Fruit fly (Drosophila melanogaster) whole organism, embryonic: ENCODE data around the gene yellow-b.

ENCODE experiments used
- Adf1 ChIP-seq: fragments of 200-800 bp; sonication (Bioruptor generic); IDR thresholded peaks from 2 replicates; pipeline ENCODE4 v1.3.6; 2022; ENCODE audit warnings: missing biosample characterization, missing genetic modification characterization
- Atf3 ChIP-seq: fragments of 200-800 bp; sonication (Bioruptor generic); optimal IDR thresholded peaks from 3 replicates; lab custom pipeline; 2016; ENCODE audit warnings: missing biosample characterization, missing genetic modification characterization
- B-H2 ChIP-seq: fragments of 200-800 bp; sonication (Bioruptor generic); optimal IDR thresholded peaks from 2 replicates; lab custom pipeline; 2018; ENCODE audit warnings: missing biosample characterization, mild to moderate bottlenecking, missing genetic modification characterization
- CG10147 ChIP-seq: fragments of 200-800 bp; sonication (Bioruptor generic); optimal IDR thresholded peaks from 2 replicates; lab custom pipeline; 2019; ENCODE audit warnings: missing biosample characterization, mild to moderate bottlenecking, missing genetic modification characterization, moderate library complexity
- CG10959 ChIP-seq: fragments of 200-800 bp; sonication (Bioruptor generic); IDR thresholded peaks from 2 replicates; pipeline ENCODE4 v1.3.6; 2022; ENCODE audit warnings: missing biosample characterization, missing genetic modification characterization
- CG12236 ChIP-seq: fragments of 200-800 bp; sonication (Bioruptor generic); optimal IDR thresholded peaks from 2 replicates; lab custom pipeline; 2016; ENCODE audit warnings: missing biosample characterization, missing genetic modification characterization
- CG12769 ChIP-seq: fragments of 200-800 bp; sonication (Bioruptor generic); optimal IDR thresholded peaks from 2 replicates; lab custom pipeline; 2019; ENCODE audit warnings: missing biosample characterization, mild to moderate bottlenecking, missing genetic modification characterization, moderate library complexity
- CG14014 ChIP-seq: fragments of 200-800 bp; sonication (Bioruptor generic); IDR thresholded peaks from 2 replicates; pipeline ENCODE4 v1.3.6; 2022; ENCODE audit warnings: missing biosample characterization, missing genetic modification characterization
- CG15601 ChIP-seq: fragments of 200-800 bp; sonication (Bioruptor generic); optimal IDR thresholded peaks from 3 replicates; lab custom pipeline; 2019; ENCODE audit warnings: missing biosample characterization, mild to moderate bottlenecking, missing genetic modification characterization, moderate library complexity
- CG16815 ChIP-seq: fragments of 200-800 bp; sonication (Bioruptor generic); optimal IDR thresholded peaks from 3 replicates; lab custom pipeline; 2017; ENCODE audit warnings: missing biosample characterization, mild to moderate bottlenecking, missing genetic modification characterization
- CG17385 ChIP-seq: fragments of 200-800 bp; sonication (Bioruptor generic); optimal IDR thresholded peaks from 3 replicates; lab custom pipeline; 2018; ENCODE audit warnings: missing biosample characterization, mild to moderate bottlenecking, missing genetic modification characterization
- CG1832 ChIP-seq: fragments of 200-800 bp; sonication (Bioruptor generic); optimal IDR thresholded peaks from 2 replicates; lab custom pipeline; 2017; ENCODE audit warnings: missing biosample characterization, mild to moderate bottlenecking, missing genetic modification characterization, inconsistent platforms
- CG18619 ChIP-seq: fragments of 200-800 bp; sonication (Bioruptor generic); optimal IDR thresholded peaks from 3 replicates; lab custom pipeline; 2017; ENCODE audit warnings: missing biosample characterization, mild to moderate bottlenecking, missing genetic modification characterization
- CG18764 ChIP-seq: fragments of 200-800 bp; sonication (Bioruptor generic); optimal IDR thresholded peaks from 3 replicates; lab custom pipeline; 2016; ENCODE audit warnings: missing biosample characterization, missing genetic modification characterization
- CG2678 ChIP-seq: fragments of 200-800 bp; sonication (Bioruptor generic); optimal IDR thresholded peaks from 3 replicates; lab custom pipeline; 2019; ENCODE audit warnings: missing biosample characterization, mild to moderate bottlenecking, missing genetic modification characterization, moderate library complexity
- CG3407 ChIP-seq: fragments of 200-800 bp; sonication (Bioruptor generic); optimal IDR thresholded peaks from 2 replicates; lab custom pipeline; 2018; ENCODE audit warnings: missing biosample characterization, mild to moderate bottlenecking, missing genetic modification characterization
- CG34376 ChIP-seq: fragments of 200-800 bp; sonication (Bioruptor generic); optimal IDR thresholded peaks from 2 replicates; lab custom pipeline; 2018; ENCODE audit warnings: missing biosample characterization, mild to moderate bottlenecking, missing genetic modification characterization
- CG3838 ChIP-seq: fragments of 200-800 bp; sonication (Bioruptor generic); optimal IDR thresholded peaks from 3 replicates; lab custom pipeline; 2016; ENCODE audit warnings: missing biosample characterization, missing genetic modification characterization
- CG4820 ChIP-seq: fragments of 200-800 bp; sonication (Bioruptor generic); optimal IDR thresholded peaks from 3 replicates; lab custom pipeline; 2016; ENCODE audit warnings: missing biosample characterization, missing genetic modification characterization
- CG7745 ChIP-seq: fragments of 200-800 bp; sonication (Bioruptor generic); optimal IDR thresholded peaks from 2 replicates; lab custom pipeline; 2018; ENCODE audit warnings: missing biosample characterization, mild to moderate bottlenecking, missing genetic modification characterization, moderate library complexity
- CG7987 ChIP-seq: fragments of 200-800 bp; sonication (Bioruptor generic); optimal IDR thresholded peaks from 2 replicates; lab custom pipeline; 2018; ENCODE audit warnings: missing biosample characterization, mild to moderate bottlenecking, missing genetic modification characterization, moderate library complexity
- CG8281 ChIP-seq: fragments of 200-800 bp; sonication (Bioruptor generic); optimal IDR thresholded peaks from 2 replicates; lab custom pipeline; 2018; ENCODE audit warnings: missing biosample characterization, mild to moderate bottlenecking, missing genetic modification characterization, moderate library complexity
- CG8944 ChIP-seq: fragments of 200-800 bp; sonication (Bioruptor generic); optimal IDR thresholded peaks from 3 replicates; lab custom pipeline; 2016; ENCODE audit warnings: missing biosample characterization, missing genetic modification characterization
- Ets65A ChIP-seq: fragments of 200-800 bp; sonication (Bioruptor generic); peaks from one replicate; lab custom pipeline; 2016; ENCODE audit warnings: missing biosample characterization, missing genetic modification characterization
- Fer1 ChIP-seq: fragments of 200-800 bp; sonication (Bioruptor generic); optimal IDR thresholded peaks from 2 replicates; lab custom pipeline; 2017; ENCODE audit warnings: missing biosample characterization, mild to moderate bottlenecking, missing genetic modification characterization
- HmgZ ChIP-seq: fragments of 200-800 bp; sonication (Bioruptor generic); optimal IDR thresholded peaks from 2 replicates; lab custom pipeline; 2018; ENCODE audit warnings: missing biosample characterization, mild to moderate bottlenecking, missing genetic modification characterization
- Hr78 ChIP-seq, 2 experiments: fragments of 200-800 bp in 1 of 2; fragments of >200 bp in 1 of 2; sonication (Bioruptor generic) in 1 of 2; optimal IDR thresholded peaks; 2 replicates each; lab custom pipeline; 2017 to 2019; ENCODE audit warnings: missing biosample characterization in 2 of 2, missing genetic modification characterization in 2 of 2, mild to moderate bottlenecking in 1 of 2, moderate library complexity in 1 of 2
- MESR4 ChIP-seq: fragments of 200-800 bp; sonication (Bioruptor generic); optimal IDR thresholded peaks from 2 replicates; lab custom pipeline; 2018; ENCODE audit warnings: missing biosample characterization, mild to moderate bottlenecking, missing genetic modification characterization, moderate library complexity
- Pdp1 ChIP-seq, 2 experiments: fragments of 200-800 bp; sonication (Bioruptor generic); optimal IDR thresholded peaks; 3 replicates each; lab custom pipeline; 2016; ENCODE audit warnings: missing biosample characterization in 2 of 2, missing genetic modification characterization in 2 of 2, mild to moderate bottlenecking in 1 of 2, moderate library complexity in 1 of 2
- Rfx ChIP-seq: fragments of 200-800 bp; sonication (Bioruptor generic); IDR thresholded peaks from 2 replicates; pipeline ENCODE4 v1.3.6; 2022; ENCODE audit warnings: missing biosample characterization, missing genetic modification characterization
- Scr ChIP-seq: fragments of 200-800 bp; sonication (Bioruptor generic); IDR thresholded peaks from 2 replicates; pipeline ENCODE4 v1.3.6; 2022; ENCODE audit warnings: missing biosample characterization, missing genetic modification characterization; ENCODE audit not compliant: partially characterized antibody
- Sox102F ChIP-seq: fragments of 200-800 bp; sonication (Bioruptor generic); optimal IDR thresholded peaks from 2 replicates; lab custom pipeline; 2018; ENCODE audit warnings: missing biosample characterization, mild to moderate bottlenecking, missing genetic modification characterization, moderate library complexity
- Vsx1 ChIP-seq: fragments of 200-800 bp; sonication (Bioruptor generic); optimal IDR thresholded peaks from 2 replicates; lab custom pipeline; 2017; ENCODE audit warnings: missing biosample characterization, mild to moderate bottlenecking, missing genetic modification characterization, missing genetic modification reagents
- btn ChIP-seq: fragments of 200-800 bp; sonication (Bioruptor generic); optimal IDR thresholded peaks from 2 replicates; lab custom pipeline; 2016; ENCODE audit warnings: missing biosample characterization, missing genetic modification characterization
- ci ChIP-seq: fragments of 200-800 bp; sonication (Bioruptor generic); IDR thresholded peaks from 3 replicates; pipeline ENCODE4 v1.3.6; 2022; ENCODE audit warnings: missing biosample characterization, missing genetic modification characterization
- cwo ChIP-seq: fragments of 200-800 bp; sonication (Bioruptor generic); optimal IDR thresholded peaks from 3 replicates; lab custom pipeline; 2017; ENCODE audit warnings: missing biosample characterization, missing genetic modification characterization, mild to moderate bottlenecking, moderate library complexity, missing genetic modification reagents
- exex ChIP-seq: fragments of 200-800 bp; sonication (Bioruptor generic); optimal IDR thresholded peaks from 4 replicates; lab custom pipeline; 2018; ENCODE audit warnings: missing biosample characterization, mild to moderate bottlenecking, missing genetic modification characterization, moderate library complexity
- mirr ChIP-seq: fragments of 200-800 bp; sonication (Bioruptor generic); optimal IDR thresholded peaks from 3 replicates; lab custom pipeline; 2018; ENCODE audit warnings: missing biosample characterization, mild to moderate bottlenecking, missing genetic modification characterization
- otp ChIP-seq: fragments of 200-800 bp; sonication (Bioruptor generic); IDR thresholded peaks from 3 replicates; pipeline ENCODE4, ENCODE4 v1.3.6; 2022; ENCODE audit warnings: missing biosample characterization, missing genetic modification characterization
- phol ChIP-seq: fragments of 200-800 bp; sonication (Bioruptor generic); optimal IDR thresholded peaks from 3 replicates; lab custom pipeline; 2018; ENCODE audit warnings: missing biosample characterization, mild to moderate bottlenecking, missing genetic modification characterization, moderate library complexity
- row ChIP-seq: fragments of 200-800 bp; sonication (Bioruptor generic); IDR thresholded peaks from 3 replicates; pipeline ENCODE4 v1.3.6; 2022; ENCODE audit warnings: missing biosample characterization, missing genetic modification characterization
- sd ChIP-seq: fragments of 200-800 bp; sonication (Bioruptor generic); optimal IDR thresholded peaks from 3 replicates; lab custom pipeline; 2018; ENCODE audit warnings: missing biosample characterization, mild to moderate bottlenecking, missing genetic modification characterization, moderate library complexity
- sug ChIP-seq: fragments of 200-800 bp; optimal IDR thresholded peaks from 2 replicates; lab custom pipeline; 2019; ENCODE audit warnings: missing biosample characterization, mild to moderate bottlenecking, missing genetic modification characterization, moderate library complexity
- tna ChIP-seq: fragments of 200-800 bp; sonication (Bioruptor generic); IDR thresholded peaks from 2 replicates; pipeline ENCODE4 v1.3.6; 2022; ENCODE audit warnings: missing biosample characterization, missing genetic modification characterization; ENCODE audit not compliant: partially characterized antibody

yellow-b gene

dm6 chr2L:16787548-16787947, 33.4 kb downstream of the yellow-b start (continued):
- TF ChIP-seq CG3838 (GFP tag; lab: Kevin White, UChicago) (no peak), Rfx (GFP tag; lab: Robert Waterston, UW) (0 out of 2 replicates have a peak, but pooled peaks have one; percentile 7), CG15601 (no peak), CG10147 (no peak), CG18619 (no peak), row (GFP tag; lab: Robert Waterston, UW) (no peak), CG1832 (GFP tag; lab: Kevin White, UChicago) (peak; percentile 30), phol (tag; lab: Kevin White, UChicago) (peak; percentile 49), Fer1 (GFP tag; lab: Kevin White, UChicago) (no peak), ci (GFP tag; lab: Robert Waterston, UW) (0 out of 3 replicates have a peak, but pooled peaks have one; percentile 19)

dm6 chr2L:16788885-16789284, 34.7 kb downstream of the yellow-b start:
- TF ChIP-seq CG3407 (no peak), CG12769 (tag; lab: Kevin White, UChicago) (peak; percentile 82), CG14014 (GFP tag; lab: Robert Waterston, UW) (0 out of 2 replicates have a peak, but pooled peaks have one; percentile 7), CG7987 (GFP tag; lab: Kevin White, UChicago) (no peak), Hr78 (GFP tag; optimal IDR thresholded peaks at IDR 0.05; lab: Kevin White, UChicago) (peak in 1 of 2 experiments; percentile 67), MESR4 (no peak), Sox102F (GFP tag; lab: Kevin White, UChicago) (no peak), CG10959 (GFP tag; lab: Robert Waterston, UW) (0 out of 2 replicates have a peak, but pooled peaks have one; percentile 18), Atf3 (GFP tag; lab: Kevin White, UChicago) (no peak), CG12236 (no peak), Rfx (GFP tag; lab: Robert Waterston, UW) (0 out of 2 replicates have a peak, but pooled peaks have one; percentile 7), Vsx1 (no peak), CG8944 (GFP tag; lab: Kevin White, UChicago) (no peak), CG8281 (tag; lab: Kevin White, UChicago) (no peak), CG16815 (GFP tag; lab: Kevin White, UChicago) (no peak)

- TF ChIP-seq mirr (GFP tag; lab: Kevin White, UChicago): peak; percentile 68
- TF ChIP-seq Scr (GFP tag; lab: Robert Waterston, UW): no peak
- TF ChIP-seq CG18764 (GFP tag; lab: Kevin White, UChicago): no peak
- TF ChIP-seq exex: peak; percentile 78
- TF ChIP-seq CG7745: peak; percentile 26
- TF ChIP-seq sug (tag; lab: Kevin White, UChicago): peak; percentile 80
- TF ChIP-seq cwo (GFP tag; lab: Kevin White, UChicago): peak; percentile 87
- peak; percentile 9 for TF ChIP-seq sd (tag; lab: Kevin White, UChicago)
Observed at dm6 chr2L:16789880-16790279, 35.7 kb downstream of the yellow-b start.

- TF ChIP-seq btn (no peak), CG17385 (GFP tag; lab: Kevin White, UChicago) (peak; percentile 26), cwo (GFP tag; lab: Kevin White, UChicago) (peak; percentile 83), otp (GFP tag; lab: Robert Waterston, UW) (no peak), B-H2 (GFP tag; lab: Kevin White, UChicago) (peak; percentile 34), sug (tag; lab: Kevin White, UChicago) (peak; percentile 100), CG4820 (no peak), Ets65A (peak; percentile 66), HmgZ (tag; lab: Kevin White, UChicago) (peak; percentile 33), tna (GFP tag; lab: Robert Waterston, UW) (no peak), Scr (GFP tag; lab: Robert Waterston, UW) (no peak), CG34376 (GFP tag; lab: Kevin White, UChicago) (peak; percentile 96), Pdp1 (GFP tag; optimal IDR thresholded peaks at IDR 0.05; lab: Kevin White, UChicago) (peak in 1 of 2 experiments; percentile 98), CG2678 (tag; lab: Kevin White, UChicago) (peak; percentile 31), Adf1 (GFP tag; lab: Robert Waterston, UW) (peak; percentile 77)
Observed at dm6 chr2L:16790671-16791270, 36.6 kb downstream of the yellow-b start, which contains the start of gene Cyt-b5-r. Gene Cyt-b5-r, minus strand, starts transcription at chr2L:16790721.
